Fruit fly (Drosophila melanogaster) S2 (cell line): Measurements from ENCODE around the gene Art8.

Experiments
- CG8478 ChIP-seq: fragments of >200 bp; optimal IDR thresholded peaks from 2 replicates; lab custom pipeline; 2018
- CTCF ChIP-seq, 2 experiments: fragments of >200 bp; optimal IDR thresholded peaks; 2 replicates each; lab custom pipeline; 2018

The Art8 gene

dm6 chr2L:11010999-11011398, at the start of gene Art8, which contains the start of gene dUTPase:
Gene Art8, minus strand, starts transcription at chr2L:11011086.
Gene dUTPase, plus strand, starts transcription at chr2L:11011312.
- TF ChIP-seq CTCF (optimal IDR thresholded peaks at IDR 0.05; lab: Kevin White, UChicago), result no peak
- TF ChIP-seq CG8478 (lab: Kevin White, UChicago), result no peak

DNA sequence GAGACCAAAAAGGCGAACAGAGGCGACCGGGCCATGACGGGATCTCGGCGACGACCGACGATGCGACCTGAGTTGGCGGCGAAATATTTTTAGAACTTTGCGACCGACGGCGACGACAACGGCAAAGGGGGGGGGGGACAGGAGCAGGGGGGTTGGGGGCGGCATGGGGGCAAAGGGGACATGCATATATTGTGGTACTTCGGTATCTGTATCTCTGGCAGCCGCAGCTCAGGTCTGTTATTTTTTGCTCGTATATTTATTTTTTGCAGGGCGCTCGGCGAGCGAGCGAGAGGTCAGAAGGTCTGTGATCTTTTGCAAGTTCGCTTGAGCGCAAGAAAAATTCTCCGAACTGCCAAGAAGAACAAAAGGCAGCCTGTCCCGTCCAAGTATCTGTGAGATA, 48.3 kb upstream of the Art8 start:
- TF ChIP-seq CTCF (optimal IDR thresholded peaks at IDR 0.05; lab: Kevin White, UChicago) (no peak), CG8478 (lab: Kevin White, UChicago) (no peak)

DNA sequence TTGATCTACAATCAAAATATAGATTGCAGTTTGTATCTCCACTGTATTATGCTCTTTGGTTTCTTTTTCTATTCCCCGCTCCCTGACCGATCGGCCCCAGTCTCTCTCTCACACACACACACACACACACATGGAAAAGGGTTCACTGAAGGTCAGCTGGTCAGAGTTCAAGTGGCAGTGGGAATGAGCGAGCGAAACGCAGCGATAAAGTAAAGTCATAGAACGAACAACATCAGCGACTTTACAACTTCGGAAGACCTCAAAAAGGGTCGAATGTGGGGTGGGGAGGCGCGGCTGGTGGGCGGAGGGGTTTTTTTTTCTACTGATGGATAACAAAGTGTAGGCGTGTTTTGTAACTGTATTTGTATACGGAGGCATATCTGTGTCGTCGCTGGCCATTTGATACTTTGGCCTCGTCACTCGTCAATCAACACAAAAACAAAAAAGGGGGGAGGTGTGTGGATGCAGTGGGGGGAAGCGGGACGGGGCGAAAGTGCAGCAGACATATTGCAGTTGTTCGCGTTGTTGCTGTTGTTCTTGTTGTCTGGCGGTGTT, 47.3 kb upstream of the Art8 start:
- TF ChIP-seq CG8478 (lab: Kevin White, UChicago) (no peak), CTCF (optimal IDR thresholded peaks at IDR 0.05; lab: Kevin White, UChicago) (no peak)

- TF ChIP-seq CTCF (optimal IDR thresholded peaks at IDR 0.05; lab: Kevin White, UChicago) (no peak), CG8478 (lab: Kevin White, UChicago) (no peak)
Measured at dm6 chr2L:11057333-11058110, 46.6 kb upstream of the Art8 start.

dm6 chr2L:11056791-11057332, 46.0 kb upstream of the Art8 start:
- no peak for TF ChIP-seq CTCF (optimal IDR thresholded peaks at IDR 0.05; lab: Kevin White, UChicago)
- no peak for TF ChIP-seq CG8478 (lab: Kevin White, UChicago)

DNA sequence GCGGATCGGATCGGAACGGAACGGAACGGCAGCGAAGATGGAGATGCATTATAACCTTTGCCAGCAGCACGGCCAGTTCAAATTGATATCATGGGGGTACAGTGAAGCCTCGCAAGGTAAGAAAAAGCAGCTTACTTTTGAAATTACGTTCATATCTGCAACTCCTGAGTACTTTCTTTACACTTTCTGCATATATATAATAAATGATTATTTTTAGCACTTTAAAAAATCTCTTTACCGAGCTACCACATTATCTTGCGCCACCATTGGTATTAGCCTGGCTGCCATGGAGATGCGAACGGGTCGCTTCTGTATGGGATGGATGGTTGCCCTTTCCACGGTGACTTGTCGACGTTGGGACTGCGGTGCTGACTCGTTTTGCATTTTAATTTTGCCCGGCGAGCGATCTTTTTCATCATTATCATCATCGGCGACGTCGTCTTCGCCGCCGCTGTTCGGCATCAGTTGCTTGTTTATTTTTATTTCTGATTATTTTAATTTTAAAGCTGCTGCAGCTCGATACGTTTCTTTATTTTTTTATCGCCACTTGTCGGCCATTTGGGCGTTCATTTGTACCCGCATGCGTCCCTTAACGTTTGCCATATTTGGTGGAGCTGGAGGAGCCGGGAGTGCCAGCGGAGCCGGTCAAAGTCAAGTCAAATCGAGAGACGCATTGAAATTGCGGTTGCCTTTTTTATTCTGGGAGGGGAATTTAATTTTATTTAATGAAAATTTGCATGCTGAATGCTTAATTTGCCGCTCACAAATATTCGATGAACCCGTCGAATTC, 42.3 kb upstream of the Art8 start:
- no peak for TF ChIP-seq CG8478 (lab: Kevin White, UChicago)
- TF ChIP-seq CTCF (optimal IDR thresholded peaks at IDR 0.05; lab: Kevin White, UChicago), result no peak

DNA sequence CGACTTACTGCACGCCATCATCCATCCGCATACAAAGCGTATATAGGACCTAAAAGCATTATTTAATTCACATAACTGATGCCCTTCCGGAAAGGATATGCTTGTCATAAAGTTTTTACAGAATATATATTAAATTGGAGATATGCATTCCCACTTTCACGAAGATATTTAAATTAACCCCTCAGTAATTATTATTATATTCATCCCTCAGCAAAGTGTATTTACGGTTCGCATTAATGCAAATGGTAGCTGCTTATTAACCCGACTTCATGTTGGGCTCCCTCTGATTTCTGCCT, 41.6 kb upstream of the Art8 start:
- no peak for TF ChIP-seq CG8478 (lab: Kevin White, UChicago)
- TF ChIP-seq CTCF (optimal IDR thresholded peaks at IDR 0.05; lab: Kevin White, UChicago), result no peak

DNA sequence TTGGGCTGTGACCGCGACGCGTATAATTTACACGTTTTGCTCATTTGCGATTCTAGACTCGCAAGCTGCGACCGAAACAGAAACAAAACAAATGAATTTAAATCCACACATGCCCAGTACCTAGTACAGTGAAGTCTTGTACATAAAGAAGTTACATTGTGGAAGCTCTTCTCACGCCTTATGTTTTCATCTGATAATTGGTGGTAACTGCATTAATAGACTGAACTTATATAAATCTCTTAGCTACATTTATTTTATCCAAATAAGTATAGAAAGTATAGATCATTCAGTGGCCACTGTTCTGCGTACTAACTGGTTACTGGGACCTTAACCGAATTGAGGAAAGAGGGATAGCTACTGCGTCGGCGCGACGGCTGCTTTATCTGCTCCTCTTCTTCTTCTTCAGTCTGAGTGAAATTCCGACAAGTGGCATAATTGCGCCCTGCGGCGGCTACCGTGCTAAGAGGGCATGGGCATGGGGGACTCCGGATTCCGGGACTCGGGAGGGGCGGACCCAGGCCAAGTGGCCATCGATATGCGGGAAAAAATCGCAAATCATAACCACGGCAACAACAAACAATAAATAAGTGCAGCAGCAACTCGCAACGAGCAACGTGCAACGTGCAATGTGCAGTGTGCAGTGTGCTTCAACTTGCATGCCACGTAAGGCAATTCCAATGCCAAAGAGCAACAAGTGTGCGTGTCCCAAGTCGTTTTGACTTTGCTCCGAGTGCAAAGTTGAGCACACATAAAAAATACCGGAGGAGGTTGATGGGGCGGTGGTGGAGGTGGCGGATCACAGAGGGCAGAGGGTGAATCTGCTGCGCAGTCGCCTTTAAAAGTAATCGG, 41.0 kb upstream of the Art8 start:
- TF ChIP-seq CTCF (optimal IDR thresholded peaks at IDR 0.05; lab: Kevin White, UChicago), result no peak
- no peak for TF ChIP-seq CG8478 (lab: Kevin White, UChicago)

DNA sequence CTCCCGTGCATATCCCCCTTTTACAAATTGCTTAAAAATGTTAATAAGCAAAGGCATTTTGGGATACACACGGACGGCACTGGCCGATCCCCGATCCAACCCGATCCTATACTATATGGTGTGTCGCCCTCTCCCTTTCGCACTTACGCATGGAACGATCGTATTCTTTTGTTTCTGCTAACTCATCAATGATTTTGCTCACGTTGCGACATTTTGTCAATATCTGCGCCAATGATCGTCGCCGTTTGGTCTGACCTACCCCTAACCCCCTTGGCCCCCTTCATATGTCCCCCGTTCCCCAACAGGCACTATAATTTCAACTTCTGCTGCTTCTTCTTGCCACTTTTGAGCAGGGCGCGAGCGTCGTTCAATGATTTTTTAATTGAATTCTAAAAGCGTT, 38.8 kb upstream of the Art8 start:
- no peak for TF ChIP-seq CG8478 (lab: Kevin White, UChicago)
- no peak for TF ChIP-seq CTCF (optimal IDR thresholded peaks at IDR 0.05; lab: Kevin White, UChicago)

dm6 chr2L:11048307-11048706, 37.4 kb upstream of the Art8 start:
- TF ChIP-seq CTCF (optimal IDR thresholded peaks at IDR 0.05; lab: Kevin White, UChicago) (no peak), CG8478 (lab: Kevin White, UChicago) (no peak)

DNA sequence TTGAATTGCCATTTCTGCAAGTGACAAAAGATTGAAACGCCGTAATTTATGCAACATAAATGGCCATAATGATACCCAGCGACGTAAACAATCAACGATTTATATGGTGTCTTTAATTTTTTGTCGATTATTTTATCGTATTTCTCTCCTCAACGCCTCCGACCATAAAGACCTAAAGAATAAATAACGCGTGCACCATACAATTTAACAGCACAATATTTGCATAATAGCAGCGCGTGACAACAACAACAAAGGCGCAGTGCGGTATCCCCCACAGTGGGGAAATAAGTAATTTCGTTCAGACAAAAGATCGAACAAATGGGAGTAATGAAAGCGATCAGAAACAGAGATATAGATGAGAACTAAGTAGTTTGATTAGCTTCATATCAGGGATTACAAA, 35.2 kb upstream of the Art8 start:
- TF ChIP-seq CG8478 (lab: Kevin White, UChicago), result no peak
- TF ChIP-seq CTCF (optimal IDR thresholded peaks at IDR 0.05; lab: Kevin White, UChicago), result no peak

DNA sequence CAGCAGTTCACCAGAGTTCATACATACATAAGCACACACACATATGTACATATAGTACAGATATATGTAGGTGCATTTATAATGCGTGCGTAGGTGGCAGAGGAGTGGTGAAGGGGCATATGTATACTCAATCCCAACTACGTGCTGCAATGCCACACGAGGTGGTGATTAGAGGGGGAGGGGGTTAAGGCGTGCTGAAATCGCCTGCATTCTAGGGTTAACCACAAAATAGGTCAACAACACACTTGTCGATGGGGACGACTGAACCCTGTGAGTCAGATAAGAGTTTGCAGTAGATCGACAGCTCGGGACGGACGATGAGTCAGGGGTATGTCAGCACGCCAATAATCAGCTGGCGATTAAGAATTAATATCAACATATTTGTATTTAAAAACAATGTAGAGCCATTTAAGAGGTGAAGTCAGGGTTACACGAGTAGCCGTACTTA, 34.6 kb upstream of the Art8 start:
- TF ChIP-seq CG8478 (lab: Kevin White, UChicago) (no peak), CTCF (optimal IDR thresholded peaks at IDR 0.05; lab: Kevin White, UChicago) (no peak)

dm6 chr2L:11044678-11045466, 34.0 kb upstream of the Art8 start:
- TF ChIP-seq CTCF (optimal IDR thresholded peaks at IDR 0.05; lab: Kevin White, UChicago) (no peak), CG8478 (lab: Kevin White, UChicago) (no peak)
